Fruit fly (Drosophila melanogaster): ENCODE measurements around the gene mRpL1.
A peak's percentile ranks its signal among the peaks of the same experiment; 100 is the strongest.

Gene mRpL1

DNA sequence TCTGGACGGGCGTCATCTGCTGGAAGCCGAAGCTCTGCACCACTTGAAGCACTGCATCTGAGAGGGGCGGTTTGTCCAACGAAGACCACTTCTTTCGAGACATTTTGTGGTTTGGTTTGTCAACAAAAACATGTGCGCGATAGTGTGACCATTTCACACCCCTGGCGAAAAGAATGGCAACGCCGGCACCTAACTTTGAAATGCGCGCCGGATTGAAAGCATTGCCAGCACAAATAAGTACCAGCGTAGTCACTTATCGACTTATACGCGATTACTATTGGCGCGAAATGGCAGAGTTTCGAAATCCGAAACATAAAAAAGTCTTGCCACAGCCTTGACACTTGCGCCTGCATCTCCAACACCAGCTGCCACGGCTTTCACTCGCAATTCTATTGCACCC is 31.5 kb upstream of the mRpL1 start, which contains the start of gene CG9630 (continued):
- peak; percentile 78 for TF ChIP-seq Dref (GFP tag; IDR thresholded peaks at IDR 0.05)
- TF ChIP-seq TFAM (GFP tag; optimal IDR thresholded peaks at IDR 0.05) = no peak
- TF ChIP-seq CG18011 (GFP tag; optimal IDR thresholded peaks at IDR 0.05) = no peak
- peak; percentile 20; the same call in 1 of the 3 replicates for TF ChIP-seq CG34422 (GFP tag; IDR thresholded peaks at IDR 0.05)
- TF ChIP-seq inv (GFP tag; IDR thresholded peaks at IDR 0.05; ENCODE audit: partially characterized antibody) = peak; percentile 43; the same call in 1 of the 2 replicates
- no peak for TF ChIP-seq CG2120 (GFP tag; optimal IDR thresholded peaks at IDR 0.05)
- peak; percentile 70 for TF ChIP-seq unc-4 (GFP tag; IDR thresholded peaks at IDR 0.05; ENCODE audit: partially characterized antibody)
- TF ChIP-seq HmgZ (tag; optimal IDR thresholded peaks at IDR 0.05) = peak; percentile 73
- TF ChIP-seq crp (GFP tag; optimal IDR thresholded peaks at IDR 0.05) = peak in 1 of 2 experiments; percentile 77
- peak; percentile 66 for TF ChIP-seq phol (tag; optimal IDR thresholded peaks at IDR 0.05)
- TF ChIP-seq nmo (GFP tag; optimal IDR thresholded peaks at IDR 0.05) = peak; percentile 10
- 0 out of 2 replicates have a peak, but pooled peaks have one; percentile 12 for TF ChIP-seq ara (GFP tag; IDR thresholded peaks at IDR 0.05)
- TF ChIP-seq bbx (GFP tag; IDR thresholded peaks at IDR 0.05; ENCODE audit: partially characterized antibody) = peak; percentile 74
- peak; percentile 80 for TF ChIP-seq CG34224 (GFP tag; IDR thresholded peaks at IDR 0.05; ENCODE audit: partially characterized antibody)
- TF ChIP-seq fd102C (GFP tag; optimal IDR thresholded peaks at IDR 0.05) = no peak
- TF ChIP-seq Opbp (GFP tag; IDR thresholded peaks at IDR 0.05; ENCODE audit: partially characterized antibody) = peak; percentile 74
- peak in 1 of 2 experiments; percentile 2 for TF ChIP-seq insv (GFP tag; optimal IDR thresholded peaks at IDR 0.05)
- TF ChIP-seq HLH4C (GFP tag; IDR thresholded peaks at IDR 0.05; ENCODE audit: partially characterized antibody) = peak; percentile 54; the same call in 2 of the 3 replicates
- no peak for TF ChIP-seq ac (GFP tag; optimal IDR thresholded peaks at IDR 0.05)
- peak; percentile 36 for TF ChIP-seq CHES-1-like (GFP tag; optimal IDR thresholded peaks at IDR 0.05)
- TF ChIP-seq unpg (GFP tag; optimal IDR thresholded peaks at IDR 0.05) = no peak
- peak; percentile 75 for TF ChIP-seq Sry-δ (GFP tag; optimal IDR thresholded peaks at IDR 0.05)
- TF ChIP-seq twi (tag; optimal IDR thresholded peaks at IDR 0.05) = peak; percentile 85
- TF ChIP-seq E2f2 (GFP tag; IDR thresholded peaks at IDR 0.05) = peak; percentile 100
- no peak for TF ChIP-seq NC2α (GFP tag; optimal IDR thresholded peaks at IDR 0.05)
- TF ChIP-seq zen2 (GFP tag; IDR thresholded peaks at IDR 0.05; ENCODE audit: partially characterized antibody) = peak; percentile 68; the same call in 2 of the 3 replicates
- no peak for TF ChIP-seq Spps (tag; optimal IDR thresholded peaks at IDR 0.05)

DNA sequence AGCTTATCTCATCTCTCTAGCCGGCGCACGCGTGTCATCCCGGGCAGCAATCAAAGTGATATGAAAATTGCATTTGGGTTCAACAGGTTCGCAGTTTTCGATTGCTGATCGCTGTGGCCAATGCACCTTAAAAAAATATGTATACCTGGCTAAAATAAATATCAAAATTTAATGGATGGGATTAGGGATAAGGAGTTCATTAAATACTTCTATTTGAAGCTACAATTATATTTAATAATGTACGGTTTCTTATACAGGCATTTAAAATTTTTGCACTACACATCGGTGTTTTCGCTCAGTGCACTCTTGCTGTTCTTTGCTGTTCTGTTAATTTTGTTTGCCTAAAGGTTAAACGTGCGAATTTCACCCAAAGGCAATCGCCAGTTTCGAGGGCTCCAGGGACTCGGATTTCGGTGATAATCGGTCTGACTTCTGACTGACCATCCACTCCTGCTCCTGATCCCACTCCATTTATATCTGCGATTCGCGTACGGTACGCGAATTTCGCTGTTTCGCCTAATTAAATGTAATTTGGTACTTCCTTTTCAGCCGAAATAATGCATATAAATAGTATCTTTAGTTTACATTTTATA is 28.6 kb upstream of the mRpL1 start:
- TF ChIP-seq Ets65A (GFP tag) (peak; percentile 27), CG4424 (GFP tag; optimal IDR thresholded peaks at IDR 0.05) (no peak)

- TF ChIP-seq tll (GFP tag; optimal IDR thresholded peaks at IDR 0.05) (peak in 1 of 2 experiments; percentile 10), prd (optimal IDR thresholded peaks at IDR 0.05) (no peak), prd (GFP tag; IDR thresholded peaks at IDR 0.05) (peak; percentile 72; the same call in 2 of the 3 replicates), D (optimal IDR thresholded peaks at IDR 0.05) (peak; percentile 76), D (GFP tag; optimal IDR thresholded peaks at IDR 0.05) (no peak), twi (tag; optimal IDR thresholded peaks at IDR 0.05) (peak; percentile 77), H15 (GFP tag; IDR thresholded peaks at IDR 0.05) (no peak), CG14667 (GFP tag; IDR thresholded peaks at IDR 0.05) (no peak), bowl (GFP tag; IDR thresholded peaks at IDR 0.05) (no peak), Hr39 (optimal IDR thresholded peaks at IDR 0.05) (no peak), CG15479 (GFP tag; optimal IDR thresholded peaks at IDR 0.05) (peak; percentile 32), gsb (GFP tag; IDR thresholded peaks at IDR 0.05) (no peak), CG10366 (GFP tag; IDR thresholded peaks at IDR 0.05) (no peak), zen (tag; optimal IDR thresholded peaks at IDR 0.05) (peak; percentile 89), CG12236 (GFP tag; optimal IDR thresholded peaks at IDR 0.05) (no peak), CG3407 (GFP tag; optimal IDR thresholded peaks at IDR 0.05) (no peak), ap (GFP tag; IDR thresholded peaks at IDR 0.05) (no peak)
These were observed 26.2 kb upstream of the mRpL1 start for dm6 chr3R:8275031-8275430.
